Worm (Caenorhabditis elegans) whole organism, L4/young adult: ENCODE data around the gene Y48A5A.3.

Source experiments
- W03F9.2 ChIP-seq: fragments of 150-350 bp; optimal IDR thresholded peaks from 2 replicates; lab custom pipeline; 2014; ENCODE audit warnings: missing biosample characterization, missing genetic modification characterization
- dao-5 ChIP-seq: sonication (generic microtip); optimal IDR thresholded peaks from 2 replicates; lab custom pipeline; 2016; ENCODE audit warnings: missing genotype, missing genetic modification characterization, moderate library complexity, missing compliant biosample characterization

DNA sequence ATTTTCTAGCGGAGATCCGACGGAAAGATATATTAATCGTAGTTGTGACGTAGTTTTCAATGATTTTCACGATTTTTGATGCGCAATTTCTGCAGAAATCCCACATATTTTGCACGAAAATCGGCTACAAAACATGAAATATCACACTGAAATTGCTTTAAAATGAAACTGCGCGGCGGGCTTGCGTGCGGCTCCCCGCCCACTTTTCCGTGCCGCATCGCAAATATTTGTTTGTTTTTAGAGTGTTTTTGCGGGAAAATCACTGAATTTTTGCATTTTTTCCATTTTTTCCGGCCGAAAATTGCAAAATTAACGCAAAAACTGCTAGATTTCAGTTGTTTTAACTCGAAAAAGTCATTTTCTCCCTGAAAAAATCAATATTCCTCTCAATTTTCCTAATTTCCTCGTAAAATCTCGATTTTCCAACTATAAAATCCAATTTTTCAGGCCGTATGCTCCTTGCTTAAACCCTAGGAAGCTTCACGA lies 11.5 kb downstream of the Y48A5A.3 start, which contains the start of gene Y76B12C.6:
- TF ChIP-seq dao-5 (tag; lab: Kevin White, UChicago) (no peak), W03F9.2 (tag; lab: Kevin White, UChicago) (no peak)
